Worm (Caenorhabditis elegans): ENCODE data around the gene kgb-1.
A peak's percentile ranks its signal among the peaks of the same experiment; 100 is the strongest.

Gene kgb-1

ce11 chrIV:393409-393930 lies 16.4 kb downstream of the kgb-1 start, which contains the start of the genes T07A9.15 and nog-1:
Gene T07A9.15, minus strand, starts transcription at chrIV:393546.
Gene nog-1, plus strand, starts transcription at chrIV:393880.
- TF ChIP-seq madf-8 (GFP tag; conservative IDR thresholded peaks at IDR 0.05), result no peak
- TF ChIP-seq F33H1.4 (GFP tag; IDR thresholded peaks at IDR 0.05), result peak; percentile 53
- no peak for TF ChIP-seq pha-4 (tag; optimal IDR thresholded peaks at IDR 0.05)
- peak; percentile 43 for TF ChIP-seq D2030.7 (GFP tag; IDR thresholded peaks at IDR 0.05)
- TF ChIP-seq unc-130 (GFP tag; optimal IDR thresholded peaks at IDR 0.05), result no peak
- TF ChIP-seq ZK185.1 (tag; optimal IDR thresholded peaks at IDR 0.05; ENCODE audit: poor library complexity, severe bottlenecking), result no peak
- no peak for TF ChIP-seq akir-1 (GFP tag; optimal IDR thresholded peaks at IDR 0.05)
- TF ChIP-seq somi-1 (GFP tag; optimal IDR thresholded peaks at IDR 0.05), result no peak
- no peak for TF ChIP-seq lir-1 (GFP tag; conservative IDR thresholded peaks at IDR 0.05)
- TF ChIP-seq B0019.2 (GFP tag; conservative IDR thresholded peaks at IDR 0.05), result no peak
- TF ChIP-seq attf-3 (GFP tag; conservative IDR thresholded peaks at IDR 0.05), result no peak
- no peak for TF ChIP-seq ets-4 (GFP tag; optimal IDR thresholded peaks at IDR 0.05)
- TF ChIP-seq fkh-3 (tag; optimal IDR thresholded peaks at IDR 0.05), result no peak
- no peak for TF ChIP-seq nfya-2 (GFP tag; IDR thresholded peaks at IDR 0.05)
- TF ChIP-seq ztf-26 (tag; optimal IDR thresholded peaks at IDR 0.05), result no peak
- no peak for TF ChIP-seq B0336.3 (GFP tag; IDR thresholded peaks at IDR 0.05)
- no peak for TF ChIP-seq C17E4.6 (GFP tag; IDR thresholded peaks at IDR 0.05)
- no peak for TF ChIP-seq him-1 (tag; optimal IDR thresholded peaks at IDR 0.05)
- TF ChIP-seq F23B12.7 (tag; optimal IDR thresholded peaks at IDR 0.05; ENCODE audit: insufficient read depth), result peak; percentile 46
- TF ChIP-seq nfyb-1 (GFP tag; IDR thresholded peaks at IDR 0.05), result no peak
- no peak for TF ChIP-seq F57A8.1 (GFP tag; optimal IDR thresholded peaks at IDR 0.05)
- no peak for TF ChIP-seq cebp-1 (GFP tag; IDR thresholded peaks at IDR 0.05)
- TF ChIP-seq cebp-1 (tag; optimal IDR thresholded peaks at IDR 0.05), result peak; percentile 43
- TF ChIP-seq ceh-58 (GFP tag; IDR thresholded peaks at IDR 0.05), result no peak
- TF ChIP-seq Y95B8A.8 (GFP tag; IDR thresholded peaks at IDR 0.05), result no peak
- TF ChIP-seq attf-5 (GFP tag; optimal IDR thresholded peaks at IDR 0.05), result no peak
- TF ChIP-seq hrde-1 (tag; optimal IDR thresholded peaks at IDR 0.05; ENCODE audit: borderline replicate concordance), result no peak
- TF ChIP-seq F39B2.1 (GFP tag; IDR thresholded peaks at IDR 0.05), result no peak
- TF ChIP-seq sea-2 (GFP tag; IDR thresholded peaks at IDR 0.05), result no peak
- TF ChIP-seq rec-8 (tag; optimal IDR thresholded peaks at IDR 0.05), result no peak
- no peak for TF ChIP-seq snpc-4 (GFP tag; optimal IDR thresholded peaks at IDR 0.05)
- TF ChIP-seq snpc-4 (tag; optimal IDR thresholded peaks at IDR 0.05), result peak in 3 of 4 experiments; percentile 21 to 49 (median 26)
- no peak for TF ChIP-seq ztf-6 (GFP tag; IDR thresholded peaks at IDR 0.05)
- no peak for TF ChIP-seq bed-2 (GFP tag; IDR thresholded peaks at IDR 0.05)
- no peak for TF ChIP-seq F57C9.4 (tag; optimal IDR thresholded peaks at IDR 0.05)
- TF ChIP-seq K11D2.4 (GFP tag; IDR thresholded peaks at IDR 0.05), result no peak
- TF ChIP-seq Y53F4B.3 (GFP tag; IDR thresholded peaks at IDR 0.05), result no peak
- no peak for TF ChIP-seq gei-17 (GFP tag; optimal IDR thresholded peaks at IDR 0.05)
- TF ChIP-seq rcor-1 (GFP tag; IDR thresholded peaks at IDR 0.05), result no peak
- TF ChIP-seq nhr-120 (GFP tag; IDR thresholded peaks at IDR 0.05), result no peak
- no peak for TF ChIP-seq sdz-38 (tag; optimal IDR thresholded peaks at IDR 0.05)
- peak; percentile 66 for TF ChIP-seq snpc-3.4 (tag; optimal IDR thresholded peaks at IDR 0.05)
- TF ChIP-seq ztf-22 (GFP tag; optimal IDR thresholded peaks at IDR 0.05), result no peak
- TF ChIP-seq F49E8.2 (tag; optimal IDR thresholded peaks at IDR 0.05; ENCODE audit: insufficient read depth), result peak; percentile 63
- TF ChIP-seq madf-3 (GFP tag; IDR thresholded peaks at IDR 0.05), result no peak
- peak; percentile 24 for TF ChIP-seq efl-1 (GFP tag; optimal IDR thresholded peaks at IDR 0.05)
- peak; percentile 49 for TF ChIP-seq lin-54 (GFP tag; optimal IDR thresholded peaks at IDR 0.05)
- 0 out of 2 replicates have a peak, but pooled peaks have one; percentile 33 for TF ChIP-seq madf-6 (GFP tag; IDR thresholded peaks at IDR 0.05)

Measured in whole organism, young adult.